Fruit fly (Drosophila melanogaster) whole organism, embryonic: ENCODE measurements around the gene CG42512.
A peak's percentile ranks its signal among the peaks of the same experiment; 100 is the strongest.

ENCODE experiments used
- Adf1 ChIP-seq: fragments of 200-800 bp; sonication (Bioruptor generic); IDR thresholded peaks from 2 replicates; pipeline ENCODE4 v1.3.6; 2022; ENCODE audit warnings: missing biosample characterization, missing genetic modification characterization
- Atf-2 ChIP-seq: fragments of 200-800 bp; sonication (Bioruptor generic); optimal IDR thresholded peaks from 2 replicates; lab custom pipeline; 2016; ENCODE audit warnings: missing biosample characterization, missing genetic modification characterization
- Bgb ChIP-seq: fragments of 200-800 bp; sonication (Bioruptor generic); IDR thresholded peaks from 2 replicates; pipeline ENCODE4 v1.3.6; 2022; ENCODE audit warnings: missing biosample characterization, missing genetic modification characterization; ENCODE audit not compliant: partially characterized antibody
- CG11247 ChIP-seq: fragments of 200-800 bp; sonication (Bioruptor generic); IDR thresholded peaks from 2 replicates; pipeline ENCODE4 v1.3.6; 2022; ENCODE audit warnings: missing biosample characterization, missing genetic modification characterization
- CG11696 ChIP-seq: fragments of 200-800 bp; sonication (Bioruptor generic); IDR thresholded peaks from 2 replicates; pipeline ENCODE4 v1.3.6; 2022; ENCODE audit warnings: missing biosample characterization, missing genetic modification characterization
- CG12299 ChIP-seq: fragments of 200-800 bp; sonication (Bioruptor generic); optimal IDR thresholded peaks from 2 replicates; lab custom pipeline; 2018; ENCODE audit warnings: missing biosample characterization, mild to moderate bottlenecking, missing genetic modification characterization
- CG14050 ChIP-seq: fragments of 200-800 bp; sonication (Bioruptor generic); IDR thresholded peaks from 3 replicates; pipeline ENCODE4 v1.3.6; 2022; ENCODE audit warnings: missing biosample characterization, missing genetic modification characterization
- CG14441 ChIP-seq: fragments of 200-800 bp; sonication (Bioruptor generic); IDR thresholded peaks from 2 replicates; pipeline ENCODE4 v1.3.6; 2022; ENCODE audit warnings: missing biosample characterization, missing genetic modification characterization
- CG15696 ChIP-seq: fragments of 200-800 bp; sonication (Bioruptor generic); optimal IDR thresholded peaks from 2 replicates; lab custom pipeline; 2019; ENCODE audit warnings: missing biosample characterization, mild to moderate bottlenecking, missing genetic modification characterization, moderate library complexity
- CG16863 ChIP-seq: fragments of 200-800 bp; sonication (Bioruptor generic); optimal IDR thresholded peaks from 3 replicates; lab custom pipeline; 2016; ENCODE audit warnings: missing biosample characterization, missing genetic modification characterization
- CG31388 ChIP-seq: fragments of 200-800 bp; sonication (Bioruptor generic); optimal IDR thresholded peaks from 2 replicates; lab custom pipeline; 2016; ENCODE audit warnings: missing biosample characterization, missing genetic modification characterization
- CG3995 ChIP-seq: fragments of 200-800 bp; sonication (Bioruptor generic); optimal IDR thresholded peaks from 3 replicates; lab custom pipeline; 2016; ENCODE audit warnings: missing biosample characterization, missing genetic modification characterization
- CG7271 ChIP-seq: fragments of 200-800 bp; sonication (Bioruptor generic); optimal IDR thresholded peaks from 2 replicates; lab custom pipeline; 2018; ENCODE audit warnings: missing biosample characterization, mild to moderate bottlenecking, missing genetic modification characterization, moderate library complexity
- CG8765 ChIP-seq: fragments of 200-800 bp; sonication (Bioruptor generic); IDR thresholded peaks from 2 replicates; pipeline ENCODE4 v1.3.6; 2022; ENCODE audit warnings: missing biosample characterization, missing genetic modification characterization
- CG9797 ChIP-seq: fragments of 200-800 bp; sonication (Bioruptor generic); optimal IDR thresholded peaks from 3 replicates; lab custom pipeline; 2018; ENCODE audit warnings: missing biosample characterization, mild to moderate bottlenecking, missing genetic modification characterization
- CHES-1-like ChIP-seq: fragments of 200-800 bp; sonication (Bioruptor generic); optimal IDR thresholded peaks from 2 replicates; lab custom pipeline; 2016; ENCODE audit warnings: missing biosample characterization, missing genetic modification characterization
- Elba2 ChIP-seq: fragments of 200-800 bp; sonication (Bioruptor generic); optimal IDR thresholded peaks from 3 replicates; lab custom pipeline; 2016; ENCODE audit warnings: missing biosample characterization, missing genetic modification characterization
- Ets97D ChIP-seq: fragments of 200-800 bp; sonication (Bioruptor generic); optimal IDR thresholded peaks from 3 replicates; lab custom pipeline; 2016; ENCODE audit warnings: missing biosample characterization, missing genetic modification characterization
- MTF-1 ChIP-seq: fragments of 200-800 bp; sonication (Bioruptor generic); optimal IDR thresholded peaks from 2 replicates; lab custom pipeline; 2018; ENCODE audit warnings: missing biosample characterization, mild to moderate bottlenecking, missing genetic modification characterization, borderline replicate concordance
- Mes4 ChIP-seq: fragments of 200-800 bp; sonication (Bioruptor generic); optimal IDR thresholded peaks from 2 replicates; lab custom pipeline; 2016; ENCODE audit warnings: missing biosample characterization, missing genetic modification characterization
- NC2α ChIP-seq: fragments of 200-800 bp; sonication (Bioruptor generic); optimal IDR thresholded peaks from 2 replicates; lab custom pipeline; 2016; ENCODE audit warnings: missing biosample characterization, missing genetic modification characterization
- Xbp1 ChIP-seq: fragments of 200-800 bp; sonication (Bioruptor generic); optimal IDR thresholded peaks from 3 replicates; lab custom pipeline; 2016; ENCODE audit warnings: missing biosample characterization, mild to moderate bottlenecking, missing genetic modification characterization
- YL-1 ChIP-seq: fragments of 200-800 bp; sonication (Bioruptor generic); optimal IDR thresholded peaks from 3 replicates; lab custom pipeline; 2017; ENCODE audit warnings: missing biosample characterization, mild to moderate bottlenecking, missing genetic modification characterization
- aop ChIP-seq: fragments of 200-800 bp; sonication (Bioruptor generic); IDR thresholded peaks from 2 replicates; pipeline ENCODE4 v1.3.6; 2022; ENCODE audit warnings: missing biosample characterization, missing genetic modification characterization
- ash1 ChIP-seq: fragments of 200-800 bp; sonication (Bioruptor generic); optimal IDR thresholded peaks from 2 replicates; lab custom pipeline; 2018; ENCODE audit warnings: missing biosample characterization, mild to moderate bottlenecking, missing genetic modification characterization
- chif ChIP-seq, 2 experiments: fragments of 200-800 bp; sonication (Bioruptor generic); optimal IDR thresholded peaks; 3 replicates each; lab custom pipeline; 2016; ENCODE audit warnings: missing biosample characterization in 2 of 2, missing genetic modification characterization in 2 of 2
- crc ChIP-seq: fragments of 200-800 bp; sonication (Bioruptor generic); optimal IDR thresholded peaks from 2 replicates; lab custom pipeline; 2016; ENCODE audit warnings: missing biosample characterization, missing genetic modification characterization
- eyg ChIP-seq: fragments of 200-800 bp; sonication (Bioruptor generic); optimal IDR thresholded peaks from 3 replicates; lab custom pipeline; 2016; ENCODE audit warnings: missing biosample characterization, missing genetic modification characterization
- fd3F ChIP-seq: fragments of 200-800 bp; sonication (Bioruptor generic); optimal IDR thresholded peaks from 2 replicates; lab custom pipeline; 2018; ENCODE audit warnings: missing biosample characterization, mild to moderate bottlenecking, missing genetic modification characterization, moderate library complexity
- ham ChIP-seq: fragments of 200-800 bp; sonication (Bioruptor generic); IDR thresholded peaks from 2 replicates; pipeline ENCODE4 v1.3.6; 2022; ENCODE audit warnings: missing biosample characterization, missing genetic modification characterization
- hkb ChIP-seq, 2 experiments: fragments of 200-800 bp in 1 of 2; fragments of >200 bp in 1 of 2; sonication (Bioruptor generic) in 1 of 2; IDR thresholded peaks in 1 of 2; optimal IDR thresholded peaks in 1 of 2; 2 replicates each; pipeline versions ENCODE4 v1.3.6 to Lab custom; 2017 to 2022; ENCODE audit warnings: missing biosample characterization in 1 of 2, missing genetic modification characterization in 1 of 2
- insv ChIP-seq, 2 experiments: fragments of 200-800 bp; sonication (Bioruptor generic); optimal IDR thresholded peaks; 3 replicates each; lab custom pipeline; 2016 to 2018; ENCODE audit warnings: missing biosample characterization in 2 of 2, missing genetic modification characterization in 2 of 2
- lbe ChIP-seq: fragments of 200-800 bp; sonication (Bioruptor generic); optimal IDR thresholded peaks from 2 replicates; lab custom pipeline; 2016; ENCODE audit warnings: missing biosample characterization, mild to moderate bottlenecking, missing genetic modification characterization
- lov ChIP-seq, 2 experiments: fragments of 200-800 bp in 1 of 2; fragments of >200 bp in 1 of 2; sonication (Bioruptor generic) in 1 of 2; IDR thresholded peaks in 1 of 2; optimal IDR thresholded peaks in 1 of 2; 2 replicates in 1 of 2; 3 replicates in 1 of 2; pipeline versions ENCODE4 v1.3.6 to Lab custom; 2017 to 2022; ENCODE audit warnings: missing biosample characterization in 1 of 2, missing genetic modification characterization in 1 of 2
- nmo ChIP-seq: fragments of 200-800 bp; sonication (Bioruptor generic); optimal IDR thresholded peaks from 2 replicates; lab custom pipeline; 2018; ENCODE audit warnings: missing biosample characterization, mild to moderate bottlenecking, missing genetic modification characterization, moderate library complexity
- oc ChIP-seq: fragments of 200-800 bp; sonication (Bioruptor generic); optimal IDR thresholded peaks from 2 replicates; lab custom pipeline; 2018; ENCODE audit warnings: missing biosample characterization, mild to moderate bottlenecking, missing genetic modification characterization, moderate library complexity
- odd ChIP-seq: fragments of 200-800 bp; sonication (Bioruptor generic); optimal IDR thresholded peaks from 2 replicates; lab custom pipeline; 2017; ENCODE audit warnings: missing biosample characterization, mild to moderate bottlenecking, missing genetic modification characterization
- otp ChIP-seq: fragments of 200-800 bp; sonication (Bioruptor generic); IDR thresholded peaks from 3 replicates; pipeline ENCODE4, ENCODE4 v1.3.6; 2022; ENCODE audit warnings: missing biosample characterization, missing genetic modification characterization
- pnt ChIP-seq: fragments of 200-800 bp; sonication (Bioruptor generic); optimal IDR thresholded peaks from 3 replicates; lab custom pipeline; 2016; ENCODE audit warnings: missing biosample characterization, missing genetic modification characterization
- psq ChIP-seq: fragments of 200-800 bp; sonication (Bioruptor generic); optimal IDR thresholded peaks from 2 replicates; lab custom pipeline; 2017; ENCODE audit warnings: missing biosample characterization, missing genetic modification characterization
- sim ChIP-seq: fragments of 200-800 bp; sonication (Bioruptor generic); IDR thresholded peaks from 2 replicates; pipeline ENCODE4 v1.3.6; 2022; ENCODE audit warnings: missing biosample characterization, missing genetic modification characterization
- slbo ChIP-seq: fragments of 200-800 bp; sonication (Bioruptor generic); IDR thresholded peaks from 2 replicates; pipeline ENCODE4 v1.3.6; 2022; ENCODE audit warnings: missing biosample characterization, missing genetic modification characterization
- tna ChIP-seq: fragments of 200-800 bp; sonication (Bioruptor generic); IDR thresholded peaks from 2 replicates; pipeline ENCODE4 v1.3.6; 2022; ENCODE audit warnings: missing biosample characterization, missing genetic modification characterization; ENCODE audit not compliant: partially characterized antibody
- toy ChIP-seq: fragments of 200-800 bp; sonication (Bioruptor generic); IDR thresholded peaks from 2 replicates; pipeline ENCODE4 v1.3.6; 2022; ENCODE audit warnings: missing biosample characterization, missing genetic modification characterization
- trem ChIP-seq: fragments of 200-800 bp; optimal IDR thresholded peaks from 3 replicates; lab custom pipeline; 2019; ENCODE audit warnings: missing biosample characterization, mild to moderate bottlenecking, missing genetic modification characterization, moderate library complexity
- tup ChIP-seq: fragments of 200-800 bp; sonication (Bioruptor generic); optimal IDR thresholded peaks from 2 replicates; lab custom pipeline; 2016; ENCODE audit warnings: missing biosample characterization, mild to moderate bottlenecking, missing genetic modification characterization, moderate library complexity
- zf30C ChIP-seq: fragments of 200-800 bp; sonication (Bioruptor generic); optimal IDR thresholded peaks from 3 replicates; lab custom pipeline; 2018; ENCODE audit warnings: missing biosample characterization, mild to moderate bottlenecking, missing genetic modification characterization

Gene CG42512

DNA sequence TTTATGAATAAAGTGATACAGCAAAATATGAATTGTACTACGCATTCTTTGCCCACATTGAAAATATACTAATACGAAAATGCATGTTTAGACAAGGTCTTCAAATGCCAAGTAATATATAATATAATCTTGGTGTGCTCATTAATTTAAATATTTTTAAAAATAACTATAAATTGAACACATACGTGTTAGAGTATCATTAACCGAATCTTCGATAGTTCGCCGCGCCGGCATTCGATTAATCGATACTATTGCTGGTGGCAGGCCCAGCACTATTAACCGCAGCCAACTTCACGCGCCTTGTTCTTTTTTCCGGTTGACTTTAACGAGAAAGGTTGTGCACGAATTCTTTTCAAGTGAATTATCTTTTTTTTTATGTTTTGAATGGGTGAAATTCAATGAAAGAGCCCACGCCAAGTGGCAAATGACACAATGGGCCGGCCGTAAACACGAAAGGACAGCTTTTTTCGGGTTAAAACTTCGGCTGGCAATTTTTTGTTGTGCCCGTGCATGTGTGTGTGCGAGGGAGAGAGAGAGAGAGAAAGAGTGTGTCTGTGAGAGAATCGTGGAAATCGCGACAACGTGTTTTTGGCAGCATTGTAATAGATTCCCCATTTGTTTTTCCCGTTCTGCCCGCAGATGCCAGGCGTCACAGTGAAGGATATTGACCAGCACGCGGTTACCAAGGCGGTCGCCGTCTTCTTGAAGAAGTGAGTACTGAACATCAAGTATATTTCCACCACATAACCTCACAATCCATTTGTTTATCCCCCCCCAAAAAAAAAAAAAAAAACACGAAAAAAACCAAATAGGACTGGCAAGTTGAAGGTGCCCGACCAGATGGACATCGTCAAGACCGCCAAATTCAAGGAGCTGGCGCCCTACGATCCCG, 13.3 kb upstream of the CG42512 start, which contains the start of gene RpS19a (continued):
- TF ChIP-seq trem (tag; lab: Kevin White, UChicago) = peak; percentile 87
- TF ChIP-seq CG12299 (tag; lab: Kevin White, UChicago) = peak; percentile 63
- TF ChIP-seq CG16863 (GFP tag; lab: Kevin White, UChicago) = peak; percentile 30
- peak; percentile 25 for TF ChIP-seq CG3995 (GFP tag; lab: Kevin White, UChicago)
- peak; percentile 9 for TF ChIP-seq NC2α
- TF ChIP-seq CG7271 (tag; lab: Kevin White, UChicago) = peak; percentile 77
- TF ChIP-seq CG15696 (tag; lab: Kevin White, UChicago) = no peak
- TF ChIP-seq chif (GFP tag; optimal IDR thresholded peaks at IDR 0.05; lab: Kevin White, UChicago) = peak in 1 of 2 experiments; percentile 55
- TF ChIP-seq insv (GFP tag; optimal IDR thresholded peaks at IDR 0.05; lab: Kevin White, UChicago) = peak in 1 of 2 experiments; percentile 67
- TF ChIP-seq Mes4 (GFP tag; lab: Kevin White, UChicago) = peak; percentile 66
- peak; percentile 49; the same call in 2 of the 3 replicates for TF ChIP-seq CG14050 (GFP tag; lab: Robert Waterston, UW)
- TF ChIP-seq tup (GFP tag; lab: Kevin White, UChicago) = no peak
- peak; percentile 90 for TF ChIP-seq odd (GFP tag; lab: Kevin White, UChicago)
- peak; percentile 79 for TF ChIP-seq sim (GFP tag; lab: Robert Waterston, UW)
- TF ChIP-seq CG14441 (GFP tag; lab: Robert Waterston, UW) = peak; percentile 39; the same call in 1 of the 2 replicates
- no peak for TF ChIP-seq psq
- no peak for TF ChIP-seq tna (GFP tag; lab: Robert Waterston, UW)
- no peak for TF ChIP-seq Adf1
- TF ChIP-seq Ets97D (GFP tag; lab: Kevin White, UChicago) = peak; percentile 99
- no peak for TF ChIP-seq aop
- peak; percentile 86 for TF ChIP-seq ash1
- peak; percentile 47 for TF ChIP-seq CG9797 (GFP tag; lab: Kevin White, UChicago)
- peak; percentile 32 for TF ChIP-seq lbe (GFP tag; lab: Kevin White, UChicago)
- peak; percentile 36 for TF ChIP-seq Atf-2 (GFP tag; lab: Kevin White, UChicago)
- TF ChIP-seq Elba2 = no peak
- no peak for TF ChIP-seq oc (tag; lab: Kevin White, UChicago)
- TF ChIP-seq CG11247 (GFP tag; lab: Robert Waterston, UW) = peak; percentile 68
- peak; percentile 26; the same call in 1 of the 2 replicates for TF ChIP-seq toy (GFP tag; lab: Robert Waterston, UW)
- peak; percentile 49 for TF ChIP-seq nmo
- TF ChIP-seq CG31388 = no peak
- TF ChIP-seq fd3F (GFP tag; lab: Kevin White, UChicago) = peak; percentile 47
- peak; percentile 57; the same call in 1 of the 2 replicates for TF ChIP-seq ham (GFP tag; lab: Robert Waterston, UW)
- TF ChIP-seq pnt (GFP tag; lab: Kevin White, UChicago) = no peak
- peak; percentile 39; the same call in 1 of the 2 replicates for TF ChIP-seq CG11696
- peak; percentile 95 for TF ChIP-seq MTF-1
- TF ChIP-seq CG8765 (GFP tag; lab: Robert Waterston, UW) = 0 out of 2 replicates have a peak, but pooled peaks have one; percentile 11
- peak; percentile 39 for TF ChIP-seq crc (GFP tag; lab: Kevin White, UChicago)
- TF ChIP-seq zf30C = peak; percentile 42
- TF ChIP-seq Xbp1 = peak; percentile 56
- peak; percentile 12 for TF ChIP-seq Bgb (GFP tag; lab: Robert Waterston, UW)
- TF ChIP-seq hkb (optimal IDR thresholded peaks at IDR 0.05; lab: Kevin White, UChicago) = no peak
- TF ChIP-seq hkb (GFP tag; IDR thresholded peaks at IDR 0.05; lab: Robert Waterston, UW) = peak; percentile 70
- peak; percentile 46 for TF ChIP-seq eyg
- peak; percentile 94 for TF ChIP-seq YL-1 (GFP tag; lab: Kevin White, UChicago)
- TF ChIP-seq lov (optimal IDR thresholded peaks at IDR 0.05; lab: Kevin White, UChicago) = no peak
- TF ChIP-seq lov (GFP tag; IDR thresholded peaks at IDR 0.05; lab: Robert Waterston, UW) = peak; percentile 94
- TF ChIP-seq otp (GFP tag; lab: Robert Waterston, UW) = peak; percentile 92
- peak; percentile 75 for TF ChIP-seq slbo
- no peak for TF ChIP-seq CHES-1-like (GFP tag; lab: Kevin White, UChicago)
